Worm (Caenorhabditis elegans) whole organism, L2 larva: ENCODE data around the gene rfk-1.

Source experiments
- C34F6.9 ChIP-seq: fragments of 150-350 bp; optimal IDR thresholded peaks from 2 replicates; lab custom pipeline; 2014; ENCODE audit warnings: missing biosample characterization, missing genetic modification characterization
- F13H6.1 ChIP-seq: sonication (generic microtip); optimal IDR thresholded peaks from 2 replicates; lab custom pipeline; 2016; ENCODE audit warnings: missing genetic modification characterization, missing compliant biosample characterization
- R02D3.7 ChIP-seq: fragments of 150-350 bp; optimal IDR thresholded peaks from 2 replicates; lab custom pipeline; 2014; ENCODE audit warnings: missing biosample characterization, missing genetic modification characterization
- Y55F3AM.14 ChIP-seq: fragments of 200-800 bp; sonication (Bioruptor generic); optimal IDR thresholded peaks from 2 replicates; lab custom pipeline; 2018; ENCODE audit warnings: mild to moderate bottlenecking, missing genetic modification characterization, missing compliant biosample characterization
- ZK546.5 ChIP-seq: sonication (generic microtip); optimal IDR thresholded peaks from 2 replicates; lab custom pipeline; 2017; ENCODE audit warnings: missing biosample characterization, missing genetic modification characterization
- aly-2 ChIP-seq: fragments of 150-350 bp; optimal IDR thresholded peaks from 2 replicates; lab custom pipeline; 2014; ENCODE audit warnings: missing biosample characterization, missing genetic modification characterization
- ama-1 ChIP-seq: fragments of 150-350 bp; optimal IDR thresholded peaks from 2 replicates; lab custom pipeline; 2018; ENCODE audit warnings: inconsistent platforms
- blmp-1 ChIP-seq: sonication (generic microtip); optimal IDR thresholded peaks from 2 replicates; lab custom pipeline; 2017; ENCODE audit warnings: missing genetic modification characterization, mild to moderate bottlenecking, missing compliant biosample characterization, antibody characterized with exemption, moderate library complexity; ENCODE audit not compliant: insufficient read depth
- ceh-16 ChIP-seq: fragments of 150-350 bp; optimal IDR thresholded peaks from 2 replicates; lab custom pipeline; 2014; ENCODE audit warnings: missing biosample characterization, missing genetic modification characterization
- ceh-82 ChIP-seq: fragments of 150-350 bp; optimal IDR thresholded peaks from 2 replicates; lab custom pipeline; 2014; ENCODE audit warnings: missing biosample characterization, missing genetic modification characterization
- crh-2 ChIP-seq: sonication (generic microtip); optimal IDR thresholded peaks from 2 replicates; lab custom pipeline; 2017; ENCODE audit warnings: missing biosample characterization, missing genetic modification characterization
- dmd-4 ChIP-seq: sonication (generic microtip); optimal IDR thresholded peaks from 2 replicates; lab custom pipeline; 2017; ENCODE audit warnings: missing biosample characterization, missing genetic modification characterization
- egl-27 ChIP-seq: sonication (generic microtip); optimal IDR thresholded peaks from 3 replicates; lab custom pipeline; 2017; ENCODE audit warnings: missing biosample characterization, missing genetic modification reagents, missing genetic modification characterization
- fos-1 ChIP-seq: fragments of 150-350 bp; optimal IDR thresholded peaks from 2 replicates; lab custom pipeline; 2014; ENCODE audit warnings: missing biosample characterization, missing genetic modification characterization
- gmeb-1 ChIP-seq: fragments of 150-350 bp; optimal IDR thresholded peaks from 2 replicates; lab custom pipeline; 2014; ENCODE audit warnings: missing biosample characterization, missing genetic modification characterization
- lin-11 ChIP-seq: fragments of 150-350 bp; sonication (generic microtip); optimal IDR thresholded peaks from 2 replicates; lab custom pipeline; 2014; ENCODE audit warnings: missing biosample characterization, missing genetic modification characterization, inconsistent platforms, mixed read lengths
- lin-39 ChIP-seq: fragments of 150-350 bp; optimal IDR thresholded peaks from 2 replicates; lab custom pipeline; 2014; ENCODE audit warnings: missing biosample characterization, missing genetic modification reagents, missing genetic modification characterization
- lsy-2 ChIP-seq, 2 experiments: fragments of 150-350 bp in 1 of 2; sonication (generic microtip) in 1 of 2; optimal IDR thresholded peaks; 2 replicates each; lab custom pipeline; 2014 to 2017; ENCODE audit warnings: missing biosample characterization in 2 of 2, missing genetic modification characterization in 2 of 2
- mab-5 ChIP-seq: fragments of 150-350 bp; optimal IDR thresholded peaks from 2 replicates; lab custom pipeline; 2014; ENCODE audit warnings: missing biosample characterization, missing genetic modification characterization
- mdl-1 ChIP-seq, 2 experiments: fragments of 150-350 bp in 1 of 2; sonication (generic microtip) in 1 of 2; optimal IDR thresholded peaks; 2 replicates each; lab custom pipeline; 2017; ENCODE audit warnings: missing biosample characterization in 2 of 2, missing genetic modification characterization in 2 of 2
- nhr-10 ChIP-seq: sonication (generic microtip); optimal IDR thresholded peaks from 2 replicates; lab custom pipeline; 2017; ENCODE audit warnings: missing biosample characterization, missing genetic modification characterization
- nhr-11 ChIP-seq: fragments of 150-350 bp; optimal IDR thresholded peaks from 2 replicates; lab custom pipeline; 2014; ENCODE audit warnings: missing biosample characterization, missing genetic modification characterization
- nhr-12 ChIP-seq: fragments of 150-350 bp; optimal IDR thresholded peaks from 2 replicates; lab custom pipeline; 2014; ENCODE audit warnings: missing biosample characterization, missing genetic modification characterization
- nhr-129 ChIP-seq: fragments of 150-350 bp; optimal IDR thresholded peaks from 2 replicates; lab custom pipeline; 2014; ENCODE audit warnings: missing biosample characterization, missing genetic modification characterization
- nhr-23 ChIP-seq: fragments of 150-350 bp; optimal IDR thresholded peaks from 2 replicates; lab custom pipeline; 2014; ENCODE audit warnings: missing biosample characterization, missing genetic modification reagents, missing genetic modification characterization
- nhr-237 ChIP-seq: fragments of 150-350 bp; optimal IDR thresholded peaks from 2 replicates; lab custom pipeline; 2014; ENCODE audit warnings: missing biosample characterization, missing genetic modification characterization
- nhr-6 ChIP-seq: fragments of 150-350 bp; optimal IDR thresholded peaks from 2 replicates; lab custom pipeline; 2014; ENCODE audit warnings: missing biosample characterization, missing genetic modification characterization
- peb-1 ChIP-seq: fragments of 150-350 bp; optimal IDR thresholded peaks from 2 replicates; lab custom pipeline; 2014; ENCODE audit warnings: missing biosample characterization, missing genetic modification characterization
- sma-3 ChIP-seq: sonication (generic microtip); optimal IDR thresholded peaks from 2 replicates; lab custom pipeline; 2016; ENCODE audit warnings: missing genetic modification reagents, missing genetic modification characterization, missing compliant biosample characterization
- snpc-4 ChIP-seq: fragments of 150-350 bp; optimal IDR thresholded peaks from 2 replicates; lab custom pipeline; 2014; ENCODE audit warnings: missing biosample characterization, missing genetic modification characterization
- unc-62 ChIP-seq: fragments of 150-350 bp; optimal IDR thresholded peaks from 2 replicates; lab custom pipeline; 2014; ENCODE audit warnings: missing biosample characterization, missing genetic modification reagents, missing genetic modification characterization
- zag-1 ChIP-seq: fragments of 150-350 bp; optimal IDR thresholded peaks from 2 replicates; lab custom pipeline; 2014; ENCODE audit warnings: missing biosample characterization, missing genetic modification characterization
- ztf-1 ChIP-seq: fragments of 200-800 bp; sonication (Bioruptor generic); conservative IDR thresholded peaks from 2 replicates; pipeline ENCODE4 v1.3.6; 2022; ENCODE audit warnings: missing genetic modification characterization, missing compliant biosample characterization
- ztf-4 ChIP-seq: fragments of 150-350 bp; optimal IDR thresholded peaks from 2 replicates; lab custom pipeline; 2014; ENCODE audit warnings: missing biosample characterization, missing genetic modification characterization

rfk-1 gene

ce11 chrIV:10409377-10409776 is at the start of gene rfk-1:
rfk-1 (minus strand) TSS chrIV:10409477.
- TF ChIP-seq ZK546.5 = no peak
- TF ChIP-seq ama-1 (lab: Kevin White, UChicago) = no peak
- no peak for TF ChIP-seq nhr-6 (tag; lab: Kevin White, UChicago)
- no peak for TF ChIP-seq nhr-129 (tag; lab: Kevin White, UChicago)
- TF ChIP-seq blmp-1 (tag; lab: Kevin White, UChicago) = no peak
- no peak for TF ChIP-seq lsy-2 (tag; optimal IDR thresholded peaks at IDR 0.05; lab: Kevin White, UChicago)
- no peak for TF ChIP-seq lin-11 (tag; lab: Kevin White, UChicago)
- no peak for TF ChIP-seq C34F6.9 (tag; lab: Kevin White, UChicago)
- TF ChIP-seq fos-1 = no peak
- no peak for TF ChIP-seq egl-27 (tag; lab: Kevin White, UChicago)
- no peak for TF ChIP-seq ceh-16 (tag; lab: Kevin White, UChicago)

- TF ChIP-seq nhr-12 (no peak), nhr-23 (tag; lab: Kevin White, UChicago) (no peak), mab-5 (tag; lab: Kevin White, UChicago) (no peak), unc-62 (GFP tag; lab: Kevin White, UChicago) (no peak), lin-39 (tag; lab: Kevin White, UChicago) (no peak), C34F6.9 (tag; lab: Kevin White, UChicago) (no peak), ama-1 (lab: Kevin White, UChicago) (no peak), ceh-16 (tag; lab: Kevin White, UChicago) (no peak), Y55F3AM.14 (GFP tag; lab: Kevin White, UChicago) (no peak), aly-2 (tag; lab: Kevin White, UChicago) (no peak), blmp-1 (tag; lab: Kevin White, UChicago) (no peak), nhr-6 (tag; lab: Kevin White, UChicago) (no peak), dmd-4 (tag; lab: Kevin White, UChicago) (no peak), nhr-10 (tag; lab: Kevin White, UChicago) (no peak), zag-1 (no peak), nhr-11 (tag; lab: Kevin White, UChicago) (no peak)
These were observed 47.9 kb upstream of the rfk-1 start, which contains the start of gene srb-17 for ce11 chrIV:10457137-10457536. srb-17 (minus strand) TSS chrIV:10457237.

- no peak for TF ChIP-seq Y55F3AM.14 (GFP tag; lab: Kevin White, UChicago)
- no peak for TF ChIP-seq C34F6.9 (tag; lab: Kevin White, UChicago)
- no peak for TF ChIP-seq aly-2 (tag; lab: Kevin White, UChicago)
- no peak for TF ChIP-seq nhr-23 (tag; lab: Kevin White, UChicago)
- TF ChIP-seq nhr-10 (tag; lab: Kevin White, UChicago) = no peak
- TF ChIP-seq F13H6.1 (tag; lab: Kevin White, UChicago) = no peak
- no peak for TF ChIP-seq mab-5 (tag; lab: Kevin White, UChicago)
These were observed 43.7 kb upstream of the rfk-1 start, which contains the start of gene F01D4.8 for ce11 chrIV:10453001-10453400. F01D4.8 (minus strand) TSS chrIV:10453101.

- TF ChIP-seq Y55F3AM.14 (GFP tag; lab: Kevin White, UChicago) (no peak), ceh-82 (tag; lab: Kevin White, UChicago) (no peak)
These were observed 40.5 kb upstream of the rfk-1 start, which contains the start of gene F13B12.4 for ce11 chrIV:10449799-10450198. F13B12.4 (minus strand) TSS chrIV:10449899.

ce11 chrIV:10443510-10443909 is 34.2 kb upstream of the rfk-1 start, which contains the start of gene F13B12.7:
F13B12.7 (plus strand) TSS chrIV:10443810.
- TF ChIP-seq egl-27 (tag; lab: Kevin White, UChicago) (no peak), R02D3.7 (tag; lab: Kevin White, UChicago) (no peak), ztf-4 (no peak), ztf-1 (GFP tag; lab: Robert Waterston, UW) (no peak), nhr-12 (no peak), nhr-237 (tag; lab: Kevin White, UChicago) (no peak), snpc-4 (no peak), sma-3 (GFP tag; lab: Kevin White, UChicago) (no peak), lsy-2 (tag; optimal IDR thresholded peaks at IDR 0.05; lab: Kevin White, UChicago) (no peak), mdl-1 (tag; optimal IDR thresholded peaks at IDR 0.05; lab: Kevin White, UChicago) (no peak), Y55F3AM.14 (GFP tag; lab: Kevin White, UChicago) (no peak)
- TF ChIP-seq, all 48 proteins: peak for 0

- TF ChIP-seq F13H6.1 (tag; lab: Kevin White, UChicago) = no peak
- no peak for TF ChIP-seq crh-2
- TF ChIP-seq peb-1 (tag; lab: Kevin White, UChicago) = no peak
- no peak for TF ChIP-seq mdl-1 (tag; optimal IDR thresholded peaks at IDR 0.05; lab: Kevin White, UChicago)
- TF ChIP-seq gmeb-1 = no peak
These were observed 33.6 kb upstream of the rfk-1 start for ce11 chrIV:10442904-10443303.
